Worm (Caenorhabditis elegans) whole organism, L4/young adult: ENCODE data around the gene R07B1.6.

ENCODE experiments used
- W03F9.2 ChIP-seq: fragments of 150-350 bp; optimal IDR thresholded peaks from 2 replicates; lab custom pipeline; 2014; ENCODE audit warnings: missing biosample characterization, missing genetic modification characterization
- dao-5 ChIP-seq: sonication (generic microtip); optimal IDR thresholded peaks from 2 replicates; lab custom pipeline; 2016; ENCODE audit warnings: missing genotype, missing genetic modification characterization, moderate library complexity, missing compliant biosample characterization
- him-1 ChIP-seq: sonication (generic microtip); optimal IDR thresholded peaks from 2 replicates; lab custom pipeline; 2016; ENCODE audit warnings: missing genotype, missing genetic modification reagents, missing genetic modification characterization, missing compliant biosample characterization

- TF ChIP-seq dao-5 (tag; lab: Kevin White, UChicago) (no peak), W03F9.2 (tag; lab: Kevin White, UChicago) (no peak), him-1 (tag; lab: Kevin White, UChicago) (no peak)
Measured at ce11 chrX:9846975-9847374, 19.5 kb upstream of the R07B1.6 start, which contains the start of gene vab-15.
